Worm (Caenorhabditis elegans): ENCODE data around the gene ubc-8.

ce11 chrIV:2748863-2749451 lies 41.9 kb upstream of the ubc-8 start:
- TF ChIP-seq drap-1 (GFP tag; optimal IDR thresholded peaks at IDR 0.05) (no peak), snpc-4 (tag; optimal IDR thresholded peaks at IDR 0.05) (no peak), unc-39 (tag; optimal IDR thresholded peaks at IDR 0.05) (no peak), mab-5 (tag; optimal IDR thresholded peaks at IDR 0.05) (no peak), nhr-76 (tag; optimal IDR thresholded peaks at IDR 0.05) (no peak), lsy-2 (tag; optimal IDR thresholded peaks at IDR 0.05) (no peak), tbx-8 (GFP tag; optimal IDR thresholded peaks at IDR 0.05) (no peak), nhr-237 (tag; optimal IDR thresholded peaks at IDR 0.05) (no peak), mep-1 (tag; optimal IDR thresholded peaks at IDR 0.05) (no peak), nhr-12 (tag; optimal IDR thresholded peaks at IDR 0.05) (no peak), unc-62 (GFP tag; optimal IDR thresholded peaks at IDR 0.05) (no peak), elt-3 (tag; optimal IDR thresholded peaks at IDR 0.05) (no peak), sptf-1 (tag; optimal IDR thresholded peaks at IDR 0.05) (no peak)
